Worm (Caenorhabditis elegans): Measurements from ENCODE around the gene F07D3.3.

DNA sequence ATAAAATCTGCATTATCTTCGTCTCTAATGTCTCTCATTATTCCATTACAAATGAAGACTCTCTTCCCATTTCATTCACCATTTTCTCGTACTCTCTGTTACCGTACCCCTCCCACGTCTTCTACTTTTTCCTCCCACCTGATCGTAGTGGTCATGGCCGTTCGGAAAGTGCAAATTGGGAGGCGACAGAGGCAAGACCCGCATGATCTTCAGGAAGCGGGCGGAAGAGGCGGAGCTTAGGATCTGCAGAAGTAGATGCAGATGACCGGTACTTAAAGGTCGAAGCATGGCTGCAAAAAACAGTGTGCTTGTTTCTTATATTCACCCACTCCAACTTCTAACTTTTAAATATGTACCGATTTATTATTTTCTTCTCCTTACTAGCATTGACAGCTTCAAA is 15.4 kb upstream of the F07D3.3 start, which contains the start of gene nas-3:
- TF ChIP-seq blmp-1 (tag; optimal IDR thresholded peaks at IDR 0.05; ENCODE audit: insufficient read depth) = no peak
- no peak for TF ChIP-seq R02D3.7 (tag; optimal IDR thresholded peaks at IDR 0.05)
- TF ChIP-seq ama-1 (optimal IDR thresholded peaks at IDR 0.05) = no peak
- no peak for TF ChIP-seq nhr-237 (tag; optimal IDR thresholded peaks at IDR 0.05)
- TF ChIP-seq nhr-77 (tag; optimal IDR thresholded peaks at IDR 0.05) = no peak
- no peak for TF ChIP-seq zag-1 (tag; optimal IDR thresholded peaks at IDR 0.05)
- TF ChIP-seq unc-62 (GFP tag; optimal IDR thresholded peaks at IDR 0.05) = no peak

Data from whole organism, L2 larva.